Fruit fly (Drosophila melanogaster) S2 (cell line): ENCODE data around the gene CG7304.

ENCODE experiments used
- CG8478 ChIP-seq: fragments of >200 bp; optimal IDR thresholded peaks from 2 replicates; lab custom pipeline; 2018
- CTCF ChIP-seq, 2 experiments: fragments of >200 bp; optimal IDR thresholded peaks; 2 replicates each; lab custom pipeline; 2018

dm6 chr3L:15706199-15706598 lies 26.7 kb downstream of the CG7304 start:
- TF ChIP-seq CG8478 (lab: Kevin White, UChicago) (no peak), CTCF (optimal IDR thresholded peaks at IDR 0.05; lab: Kevin White, UChicago) (no peak)
